Fruit fly (Drosophila melanogaster) whole organism, wandering third instar larva: ENCODE measurements around the gene Nos.

Experiments
- Abd-B ChIP-seq: fragments of >200 bp; optimal IDR thresholded peaks from 2 replicates; lab custom pipeline; 2017; ENCODE audit warnings: missing biosample characterization, missing genetic modification characterization
- CG32264 ChIP-seq: fragments of 200-800 bp; sonication (Bioruptor generic); optimal IDR thresholded peaks from 2 replicates; lab custom pipeline; 2016; ENCODE audit warnings: missing biosample characterization, missing genetic modification characterization
- CG9705 ChIP-seq: fragments of 200-800 bp; sonication (Bioruptor generic); optimal IDR thresholded peaks from 2 replicates; lab custom pipeline; 2018; ENCODE audit warnings: missing biosample characterization, mild to moderate bottlenecking, missing genetic modification characterization
- CrebA ChIP-seq: fragments of 200-800 bp; sonication (Bioruptor generic); optimal IDR thresholded peaks from 2 replicates; lab custom pipeline; 2016; ENCODE audit warnings: missing biosample characterization, mild to moderate bottlenecking, missing genetic modification characterization, borderline replicate concordance
- Dfd ChIP-seq: fragments of >200 bp; optimal IDR thresholded peaks from 2 replicates; lab custom pipeline; 2017; ENCODE audit warnings: missing biosample characterization, missing genetic modification characterization
- Dif ChIP-seq: fragments of 200-275, 200-300 bp; sonication (Bioruptor generic); optimal IDR thresholded peaks from 2 replicates; lab custom pipeline; 2018; ENCODE audit warnings: missing biosample characterization, missing genetic modification characterization; ENCODE audit not compliant: partially characterized antibody
- GATAd ChIP-seq: sonication (Bioruptor generic); optimal IDR thresholded peaks from 2 replicates; lab custom pipeline; 2016; ENCODE audit warnings: missing biosample characterization, missing genetic modification characterization
- HLH106 ChIP-seq: fragments of 200-800 bp; optimal IDR thresholded peaks from 3 replicates; lab custom pipeline; 2019; ENCODE audit warnings: missing biosample characterization, mild to moderate bottlenecking, missing genetic modification characterization, moderate library complexity
- Hnf4 ChIP-seq: fragments of 200-800 bp; sonication (Bioruptor generic); optimal IDR thresholded peaks from 2 replicates; lab custom pipeline; 2016; ENCODE audit warnings: missing biosample characterization, mild to moderate bottlenecking, missing genetic modification characterization
- Hr78 ChIP-seq: fragments of >200 bp; optimal IDR thresholded peaks from 2 replicates; lab custom pipeline; 2017; ENCODE audit warnings: missing biosample characterization, missing genetic modification characterization
- Hr83 ChIP-seq: fragments of 200-300 bp; sonication (Bioruptor generic); optimal IDR thresholded peaks from 2 replicates; lab custom pipeline; 2016; ENCODE audit warnings: missing biosample characterization, mild to moderate bottlenecking, missing genetic modification characterization, moderate library complexity; ENCODE audit not compliant: poor library complexity, severe bottlenecking
- Jra ChIP-seq: sonication (Bioruptor generic); optimal IDR thresholded peaks from 2 replicates; lab custom pipeline; 2016; ENCODE audit warnings: missing biosample characterization, missing genetic modification characterization
- Mio ChIP-seq: sonication (Bioruptor generic); optimal IDR thresholded peaks from 2 replicates; lab custom pipeline; 2016; ENCODE audit warnings: missing biosample characterization, missing genetic modification characterization
- Myc ChIP-seq: fragments of >200 bp; optimal IDR thresholded peaks from 2 replicates; lab custom pipeline; 2017
- N ChIP-seq: fragments of >200 bp; optimal IDR thresholded peaks from 2 replicates; lab custom pipeline; 2018; ENCODE audit warnings: missing biosample characterization, missing external identifiers, missing genetic modification characterization
- OdsH ChIP-seq: fragments of 200-800 bp; sonication (Bioruptor generic); optimal IDR thresholded peaks from 2 replicates; lab custom pipeline; 2016; ENCODE audit warnings: missing biosample characterization, mild to moderate bottlenecking, missing genetic modification characterization
- Rel ChIP-seq, 2 experiments: fragments of 200-800 bp; sonication (Bioruptor generic) in 1 of 2; optimal IDR thresholded peaks; 2 replicates in 1 of 2; 3 replicates in 1 of 2; lab custom pipeline; 2016 to 2019; ENCODE audit warnings: mild to moderate bottlenecking in 2 of 2, missing biosample characterization in 2 of 2, missing genetic modification characterization in 2 of 2, moderate library complexity in 1 of 2
- Sp1 ChIP-seq: fragments of 200-800 bp; sonication (Bioruptor generic); optimal IDR thresholded peaks from 3 replicates; lab custom pipeline; 2019; ENCODE audit warnings: missing biosample characterization, mild to moderate bottlenecking, missing genetic modification characterization, moderate library complexity
- Vsx2 ChIP-seq: fragments of 200-300, 225-300 bp; sonication (Bioruptor generic); optimal IDR thresholded peaks from 2 replicates; lab custom pipeline; 2018; ENCODE audit warnings: missing biosample characterization, missing genetic modification characterization; ENCODE audit not compliant: partially characterized antibody
- br ChIP-seq: fragments of 200-800 bp; sonication (Bioruptor generic); optimal IDR thresholded peaks from 2 replicates; lab custom pipeline; 2016; ENCODE audit warnings: missing biosample characterization, missing genetic modification characterization
- brk ChIP-seq: fragments of 200-800 bp; sonication (Bioruptor generic); optimal IDR thresholded peaks from 2 replicates; lab custom pipeline; 2016; ENCODE audit warnings: missing biosample characterization, mild to moderate bottlenecking, missing genetic modification characterization
- dl ChIP-seq, 2 experiments: fragments of 175-275, 200-275 bp in 1 of 2; fragments of 200-275 bp in 1 of 2; sonication (Bioruptor generic); optimal IDR thresholded peaks; lab custom pipeline; 2018; ENCODE audit warnings: mild to moderate bottlenecking in 2 of 2, missing biosample characterization in 2 of 2, missing genetic modification characterization in 2 of 2, moderate library complexity in 2 of 2; ENCODE audit not compliant: partially characterized antibody in 2 of 2, insufficient read depth in 1 of 2
- dmrt93B ChIP-seq: fragments of 200-800 bp; sonication (Bioruptor generic); optimal IDR thresholded peaks from 2 replicates; lab custom pipeline; 2018; ENCODE audit warnings: missing biosample characterization, mild to moderate bottlenecking, missing genetic modification characterization
- dsf ChIP-seq: sonication (Bioruptor generic); optimal IDR thresholded peaks from 2 replicates; lab custom pipeline; 2016; ENCODE audit warnings: missing biosample characterization, missing genetic modification characterization, borderline replicate concordance
- ey ChIP-seq: fragments of 200-800 bp; sonication (Bioruptor generic); optimal IDR thresholded peaks from 2 replicates; lab custom pipeline; 2016; ENCODE audit warnings: missing biosample characterization, missing genetic modification characterization
- foxo ChIP-seq, 2 experiments: fragments of 200-800 bp; sonication (Bioruptor generic); optimal IDR thresholded peaks; 2 replicates in 1 of 2; 3 replicates in 1 of 2; lab custom pipeline; 2016 to 2017; ENCODE audit warnings: missing biosample characterization in 2 of 2, missing genetic modification characterization in 2 of 2
- fru ChIP-seq: fragments of 200-800 bp; sonication (Bioruptor generic); optimal IDR thresholded peaks from 3 replicates; lab custom pipeline; 2016; ENCODE audit warnings: missing biosample characterization, mild to moderate bottlenecking, missing genetic modification characterization
- h ChIP-seq: fragments of 200-800 bp; sonication (Bioruptor generic); optimal IDR thresholded peaks from 3 replicates; lab custom pipeline; 2016; ENCODE audit warnings: missing biosample characterization, mild to moderate bottlenecking, missing genetic modification characterization
- jim ChIP-seq: fragments of 175-275, 200-325 bp; sonication (Bioruptor generic); optimal IDR thresholded peaks from 2 replicates; lab custom pipeline; 2016; ENCODE audit warnings: missing biosample characterization, mild to moderate bottlenecking, missing genetic modification characterization
- pan ChIP-seq: fragments of >200 bp; optimal IDR thresholded peaks from 2 replicates; lab custom pipeline; 2017
- psq ChIP-seq: fragments of 200-800 bp; sonication (Bioruptor generic); optimal IDR thresholded peaks from 3 replicates; lab custom pipeline; 2017; ENCODE audit warnings: missing biosample characterization, mild to moderate bottlenecking, missing genetic modification characterization, moderate library complexity
- rgr ChIP-seq: fragments of 200-800 bp; sonication (Bioruptor generic); optimal IDR thresholded peaks from 3 replicates; lab custom pipeline; 2016; ENCODE audit warnings: missing biosample characterization, mild to moderate bottlenecking, missing genetic modification characterization
- sage ChIP-seq: fragments of 200-800 bp; sonication (Bioruptor generic); optimal IDR thresholded peaks from 2 replicates; lab custom pipeline; 2016; ENCODE audit warnings: missing biosample characterization, mild to moderate bottlenecking, missing genetic modification characterization
- sv ChIP-seq: fragments of 200-800 bp; sonication (Bioruptor generic); optimal IDR thresholded peaks from 3 replicates; lab custom pipeline; 2016; ENCODE audit warnings: missing biosample characterization, missing genetic modification characterization
- tai ChIP-seq: sonication (Bioruptor generic); optimal IDR thresholded peaks from 2 replicates; lab custom pipeline; 2016; ENCODE audit warnings: missing biosample characterization, missing genetic modification characterization
- usp ChIP-seq: fragments of >200 bp; optimal IDR thresholded peaks from 2 replicates; lab custom pipeline; 2017; ENCODE audit warnings: missing biosample characterization, missing genetic modification characterization
- woc ChIP-seq: sonication (Bioruptor generic); optimal IDR thresholded peaks from 2 replicates; lab custom pipeline; 2016; ENCODE audit warnings: missing biosample characterization, mild to moderate bottlenecking, missing genetic modification characterization

Gene Nos

DNA sequence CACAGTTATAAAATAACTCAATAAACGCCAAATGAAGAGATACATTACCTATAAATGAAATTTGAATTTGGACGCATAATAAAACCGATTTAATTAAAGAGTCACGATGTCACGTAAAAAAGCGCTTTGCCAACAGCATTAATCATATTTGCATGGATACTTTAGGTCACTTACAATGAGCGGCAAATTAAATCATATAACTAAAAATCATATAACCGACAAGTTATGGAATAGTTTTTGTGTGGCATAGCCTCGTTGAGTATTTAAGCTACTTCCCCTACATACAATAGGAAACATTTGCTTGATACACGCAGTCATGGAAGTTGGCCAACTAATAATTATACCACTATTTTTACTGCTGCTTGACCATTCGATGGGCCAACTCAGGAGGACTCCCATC lies 18.5 kb downstream of the Nos start, which contains the start of gene CG6508:
CG6508 (plus strand) TSS at position 301 of the 400 bp plus-strand sequence.
- TF ChIP-seq brk (no peak), psq (no peak), Dfd (GFP tag; lab: Kevin White, UChicago) (no peak), rgr (GFP tag; lab: Kevin White, UChicago) (no peak), HLH106 (tag; lab: Kevin White, UChicago) (no peak), tai (no peak), Dif (GFP tag; lab: Kevin White, UChicago) (no peak), pan (no peak), CrebA (GFP tag; lab: Kevin White, UChicago) (no peak)

DNA sequence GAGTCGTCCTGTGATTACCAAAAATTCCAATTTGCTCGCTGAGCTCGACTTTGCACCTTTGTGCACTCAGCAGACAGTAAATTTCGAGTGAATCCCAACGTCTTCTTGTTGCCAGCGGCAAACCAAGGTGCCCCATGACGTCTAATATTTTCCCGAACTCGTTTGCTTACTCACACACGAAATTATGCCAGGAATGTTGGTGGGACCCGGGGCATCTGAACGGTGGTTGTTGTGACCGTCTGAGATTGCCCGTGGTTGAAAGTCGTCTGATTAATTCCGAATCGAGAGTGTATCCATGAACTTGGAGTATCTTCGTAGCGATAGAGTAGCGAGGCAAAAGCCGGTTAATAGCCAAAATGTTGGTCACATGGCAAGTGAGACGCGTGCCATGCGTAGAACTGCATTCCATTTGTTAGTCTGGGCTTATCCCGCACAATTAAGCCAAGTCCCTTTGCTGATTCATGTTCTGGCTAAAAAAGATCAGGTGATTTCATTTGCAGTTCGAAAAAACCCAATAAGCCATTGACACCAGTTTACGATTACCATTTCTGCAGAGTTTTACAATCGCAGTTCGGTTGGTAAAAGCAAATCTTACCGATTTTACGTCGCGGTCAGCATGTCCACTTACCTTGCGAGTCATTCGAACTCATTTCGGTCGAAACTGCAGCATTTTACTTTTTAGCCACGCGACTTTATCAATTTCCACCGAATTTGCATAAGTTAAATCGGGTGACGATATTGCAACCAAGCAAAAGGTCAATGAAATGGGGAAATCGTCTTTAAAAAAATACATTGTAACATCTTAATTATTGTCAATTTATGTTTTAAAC lies 35.1 kb downstream of the Nos start:
- no peak for TF ChIP-seq CG9705 (GFP tag; lab: Kevin White, UChicago)
- no peak for TF ChIP-seq sv (GFP tag; lab: Kevin White, UChicago)
- TF ChIP-seq Rel (GFP tag; optimal IDR thresholded peaks at IDR 0.05; lab: Kevin White, UChicago), result no peak
- TF ChIP-seq Rel (tag; optimal IDR thresholded peaks at IDR 0.05; lab: Kevin White, UChicago), result peak; percentile 48
- no peak for TF ChIP-seq Sp1

- no peak for TF ChIP-seq dl (GFP tag; optimal IDR thresholded peaks at IDR 0.05; lab: Kevin White, UChicago; ENCODE audit: insufficient read depth in 1 of 2, partially characterized antibody in 2 of 2)
- no peak for TF ChIP-seq jim (GFP tag; lab: Kevin White, UChicago)
- TF ChIP-seq Vsx2, result no peak
- no peak for TF ChIP-seq N (GFP tag; lab: Kevin White, UChicago)
- TF ChIP-seq sage, result no peak
- peak; percentile 2 for TF ChIP-seq ey
- TF ChIP-seq Dfd (GFP tag; lab: Kevin White, UChicago), result no peak
- TF ChIP-seq Dif (GFP tag; lab: Kevin White, UChicago), result peak; percentile 68
- TF ChIP-seq Sp1, result no peak
- TF ChIP-seq h (GFP tag; lab: Kevin White, UChicago), result peak; percentile 38
- TF ChIP-seq Abd-B (GFP tag; lab: Kevin White, UChicago), result no peak
- no peak for TF ChIP-seq OdsH (GFP tag; lab: Kevin White, UChicago)
- TF ChIP-seq pan, result no peak
- TF ChIP-seq Myc (lab: Kevin White, UChicago), result peak; percentile 95
- TF ChIP-seq psq, result peak; percentile 6
- no peak for TF ChIP-seq CG9705 (GFP tag; lab: Kevin White, UChicago)
- TF ChIP-seq usp (GFP tag; lab: Kevin White, UChicago), result no peak
- no peak for TF ChIP-seq Hnf4 (GFP tag; lab: Kevin White, UChicago)
- TF ChIP-seq br (GFP tag; lab: Kevin White, UChicago), result no peak
- TF ChIP-seq sv (GFP tag; lab: Kevin White, UChicago), result no peak
- TF ChIP-seq Hr83 (GFP tag; lab: Kevin White, UChicago), result peak; percentile 38
- TF ChIP-seq woc, result no peak
- TF ChIP-seq dsf (GFP tag; lab: Kevin White, UChicago), result no peak
- TF ChIP-seq CG32264 (GFP tag; lab: Kevin White, UChicago), result no peak
- TF ChIP-seq dmrt93B, result no peak
- TF ChIP-seq fru (GFP tag; lab: Kevin White, UChicago), result peak; percentile 17
- TF ChIP-seq Rel (GFP tag; optimal IDR thresholded peaks at IDR 0.05; lab: Kevin White, UChicago), result no peak
- TF ChIP-seq Rel (tag; optimal IDR thresholded peaks at IDR 0.05; lab: Kevin White, UChicago), result peak; percentile 13
- TF ChIP-seq Jra (GFP tag; lab: Kevin White, UChicago), result no peak
- TF ChIP-seq Hr78 (GFP tag; lab: Kevin White, UChicago), result no peak
- no peak for TF ChIP-seq Mio
- TF ChIP-seq tai, result no peak
- TF ChIP-seq rgr (GFP tag; lab: Kevin White, UChicago), result no peak
- no peak for TF ChIP-seq GATAd (GFP tag; lab: Kevin White, UChicago)
- TF ChIP-seq foxo (GFP tag; optimal IDR thresholded peaks at IDR 0.05; lab: Kevin White, UChicago), result peak in 1 of 2 experiments; percentile 1
- no peak for TF ChIP-seq CrebA (GFP tag; lab: Kevin White, UChicago)
- no peak for TF ChIP-seq HLH106 (tag; lab: Kevin White, UChicago)
- no peak for TF ChIP-seq brk
Measured at dm6 chr2L:10800877-10801719, 36.2 kb downstream of the Nos start, which contains the start of gene CG31869. CG31869 (minus strand) TSS chr2L:10801109.
